Fruit fly (Drosophila melanogaster): ENCODE measurements around the gene CG7330.

- TF ChIP-seq CTCF (optimal IDR thresholded peaks at IDR 0.05), result no peak
- no peak for TF ChIP-seq CG8478 (optimal IDR thresholded peaks at IDR 0.05)
These were observed 36.1 kb upstream of the CG7330 start, which contains the start of the genes CG32195 and CG7341 for dm6 chr3L:18112669-18113068.

Measured in S2 (cell line).